Worm (Caenorhabditis elegans) whole organism, L1 larva: ENCODE measurements around the gene F32A5.4.

Source experiments
- hlh-17 ChIP-seq: fragments of 200-800 bp; sonication (Bioruptor generic); optimal IDR thresholded peaks from 2 replicates; lab custom pipeline; 2018; ENCODE audit warnings: missing genetic modification characterization, mild to moderate bottlenecking, missing compliant biosample characterization, moderate library complexity, borderline replicate concordance
- lin-13 ChIP-seq: fragments of 150-350 bp; optimal IDR thresholded peaks from 2 replicates; lab custom pipeline; 2014; ENCODE audit warnings: missing biosample characterization, missing genetic modification reagents, missing genetic modification characterization
- lsy-2 ChIP-seq, 2 experiments: fragments of 150-350 bp; optimal IDR thresholded peaks; 2 replicates each; lab custom pipeline; 2014; ENCODE audit warnings: missing biosample characterization in 2 of 2, missing genetic modification characterization in 2 of 2
- mdl-1 ChIP-seq, 2 experiments: fragments of 150-350 bp; optimal IDR thresholded peaks; 2 replicates each; lab custom pipeline; 2014 to 2017; ENCODE audit warnings: missing biosample characterization in 2 of 2, missing genetic modification characterization in 2 of 2, inconsistent platforms in 1 of 2
- mep-1 ChIP-seq: fragments of 150-350 bp; optimal IDR thresholded peaks from 2 replicates; lab custom pipeline; 2014; ENCODE audit warnings: missing biosample characterization, missing genetic modification characterization
- nhr-28 ChIP-seq: fragments of 150-350 bp; optimal IDR thresholded peaks from 2 replicates; lab custom pipeline; 2014; ENCODE audit warnings: missing biosample characterization, missing genetic modification characterization
- snpc-4 ChIP-seq: fragments of 150-350 bp; optimal IDR thresholded peaks from 2 replicates; lab custom pipeline; 2014; ENCODE audit warnings: missing biosample characterization, missing genetic modification characterization
- sox-4 ChIP-seq: sonication (generic microtip); optimal IDR thresholded peaks from 2 replicates; lab custom pipeline; 2016; ENCODE audit warnings: missing genetic modification characterization, missing compliant biosample characterization
- sup-37 ChIP-seq: fragments of 200-800 bp; sonication (Bioruptor generic); optimal IDR thresholded peaks from 2 replicates; lab custom pipeline; 2018; ENCODE audit warnings: mild to moderate bottlenecking, missing genetic modification characterization, missing compliant biosample characterization
- swsn-7 ChIP-seq: sonication (generic microtip); optimal IDR thresholded peaks from 2 replicates; lab custom pipeline; 2016; ENCODE audit warnings: missing genetic modification characterization, missing compliant biosample characterization
- ztf-11 ChIP-seq, 2 experiments: sonication (generic microtip); optimal IDR thresholded peaks; 2 replicates each; lab custom pipeline; 2016 to 2017; ENCODE audit warnings: missing genetic modification characterization in 2 of 2, missing biosample characterization in 1 of 2, missing compliant biosample characterization in 1 of 2

DNA sequence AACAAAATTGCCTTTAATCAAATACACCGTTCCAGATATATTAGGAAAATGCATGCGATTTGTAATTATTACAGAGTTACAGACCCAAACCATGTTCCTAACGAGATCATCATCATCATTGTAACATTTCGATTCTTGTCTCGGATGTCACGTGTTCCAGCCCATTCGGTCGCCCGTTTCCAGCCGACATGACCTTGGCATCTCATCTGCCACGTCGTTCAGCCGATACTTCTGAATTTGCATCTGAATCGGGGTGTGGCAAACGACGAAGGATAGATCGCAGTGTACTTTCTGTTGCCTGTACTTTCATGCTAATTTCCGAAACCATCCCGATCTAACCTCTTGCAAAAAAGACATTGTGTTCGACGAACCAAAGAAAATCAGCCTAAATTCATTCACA lies 10.8 kb downstream of the F32A5.4 start:
- TF ChIP-seq ztf-11 (tag; optimal IDR thresholded peaks at IDR 0.05; lab: Kevin White, UChicago) (no peak), lsy-2 (tag; optimal IDR thresholded peaks at IDR 0.05; lab: Kevin White, UChicago) (no peak), snpc-4 (tag; lab: Kevin White, UChicago) (no peak), mep-1 (tag; lab: Kevin White, UChicago) (no peak), lin-13 (GFP tag; lab: Kevin White, UChicago) (no peak), hlh-17 (GFP tag; lab: Kevin White, UChicago) (no peak), nhr-28 (tag; lab: Kevin White, UChicago) (no peak), swsn-7 (tag; lab: Kevin White, UChicago) (no peak), sox-4 (no peak), sup-37 (GFP tag; lab: Kevin White, UChicago) (no peak), mdl-1 (tag; optimal IDR thresholded peaks at IDR 0.05; lab: Kevin White, UChicago) (no peak)
